Fruit fly (Drosophila melanogaster) whole organism, embryonic: Measurements from ENCODE around the gene CG9776.

Source experiments
- Aef1 ChIP-seq: fragments of 200-800 bp; sonication (Bioruptor generic); IDR thresholded peaks from 3 replicates; pipeline ENCODE4 v1.3.6; 2022; ENCODE audit warnings: missing biosample characterization, missing genetic modification characterization
- Atf-2 ChIP-seq: fragments of 200-800 bp; sonication (Bioruptor generic); optimal IDR thresholded peaks from 2 replicates; lab custom pipeline; 2016; ENCODE audit warnings: missing biosample characterization, missing genetic modification characterization
- Bdp1 ChIP-seq: fragments of 200-800 bp; sonication (Bioruptor generic); optimal IDR thresholded peaks from 3 replicates; lab custom pipeline; 2016; ENCODE audit warnings: missing biosample characterization, missing genetic modification characterization
- CG10654 ChIP-seq: fragments of 200-800 bp; sonication (Bioruptor generic); optimal IDR thresholded peaks from 2 replicates; lab custom pipeline; 2016; ENCODE audit warnings: missing biosample characterization, missing genetic modification characterization
- CG11247 ChIP-seq: fragments of 200-800 bp; sonication (Bioruptor generic); IDR thresholded peaks from 2 replicates; pipeline ENCODE4 v1.3.6; 2022; ENCODE audit warnings: missing biosample characterization, missing genetic modification characterization
- CG1233 ChIP-seq: fragments of 200-800 bp; sonication (Bioruptor generic); optimal IDR thresholded peaks from 4 replicates; lab custom pipeline; 2018; ENCODE audit warnings: missing biosample characterization, mild to moderate bottlenecking, missing genetic modification characterization
- CG12744 ChIP-seq: fragments of 200-800 bp; sonication (Bioruptor generic); optimal IDR thresholded peaks from 2 replicates; lab custom pipeline; 2016; ENCODE audit warnings: missing biosample characterization, missing genetic modification characterization
- CG1529 ChIP-seq: fragments of 200-800 bp; sonication (Bioruptor generic); optimal IDR thresholded peaks from 3 replicates; lab custom pipeline; 2018; ENCODE audit warnings: missing biosample characterization, missing genetic modification characterization
- CG15696 ChIP-seq: fragments of 200-800 bp; sonication (Bioruptor generic); optimal IDR thresholded peaks from 2 replicates; lab custom pipeline; 2019; ENCODE audit warnings: missing biosample characterization, mild to moderate bottlenecking, missing genetic modification characterization, moderate library complexity
- CG17186 ChIP-seq: fragments of 200-800 bp; sonication (Bioruptor generic); optimal IDR thresholded peaks from 3 replicates; lab custom pipeline; 2017; ENCODE audit warnings: missing biosample characterization, missing genetic modification reagents, missing genetic modification characterization
- CG17385 ChIP-seq: fragments of 200-800 bp; sonication (Bioruptor generic); optimal IDR thresholded peaks from 3 replicates; lab custom pipeline; 2018; ENCODE audit warnings: missing biosample characterization, mild to moderate bottlenecking, missing genetic modification characterization
- CG18764 ChIP-seq: fragments of 200-800 bp; sonication (Bioruptor generic); optimal IDR thresholded peaks from 3 replicates; lab custom pipeline; 2016; ENCODE audit warnings: missing biosample characterization, missing genetic modification characterization
- CG31441 ChIP-seq: fragments of 200-800 bp; sonication (Bioruptor generic); IDR thresholded peaks from 2 replicates; pipeline ENCODE4 v1.3.6; 2022; ENCODE audit warnings: missing biosample characterization, missing genetic modification characterization
- CG34224 ChIP-seq: fragments of 200-800 bp; sonication (Bioruptor generic); IDR thresholded peaks from 3 replicates; pipeline ENCODE4 v1.3.6; 2022; ENCODE audit warnings: missing biosample characterization, missing genetic modification characterization; ENCODE audit not compliant: partially characterized antibody
- CG3847 ChIP-seq: fragments of 200-800 bp; sonication (Bioruptor generic); IDR thresholded peaks from 2 replicates; pipeline ENCODE4 v1.3.6; 2022; ENCODE audit warnings: missing biosample characterization, missing genetic modification characterization
- CG4328 ChIP-seq: fragments of 200-800 bp; sonication (Bioruptor generic); optimal IDR thresholded peaks from 3 replicates; lab custom pipeline; 2017; ENCODE audit warnings: missing biosample characterization, missing genetic modification reagents, missing genetic modification characterization
- CG6683 ChIP-seq: fragments of 200-800 bp; sonication (Bioruptor generic); optimal IDR thresholded peaks from 2 replicates; lab custom pipeline; 2017; ENCODE audit warnings: missing biosample characterization, mild to moderate bottlenecking, missing genetic modification characterization, missing genetic modification reagents
- CG7372 ChIP-seq: fragments of 200-800 bp; sonication (Bioruptor generic); IDR thresholded peaks from 2 replicates; pipeline ENCODE4 v1.3.6; 2022; ENCODE audit warnings: missing biosample characterization, missing genetic modification characterization
- CG7987 ChIP-seq: fragments of 200-800 bp; sonication (Bioruptor generic); optimal IDR thresholded peaks from 2 replicates; lab custom pipeline; 2018; ENCODE audit warnings: missing biosample characterization, mild to moderate bottlenecking, missing genetic modification characterization, moderate library complexity
- CG8089 ChIP-seq: fragments of 200-800 bp; sonication (Bioruptor generic); optimal IDR thresholded peaks from 3 replicates; lab custom pipeline; 2016; ENCODE audit warnings: missing biosample characterization, missing genetic modification characterization
- CG9215 ChIP-seq: fragments of 200-800 bp; sonication (Bioruptor generic); IDR thresholded peaks from 2 replicates; pipeline ENCODE4 v1.3.6; 2022; ENCODE audit warnings: missing biosample characterization, missing genetic modification characterization
- CG9609 ChIP-seq: fragments of 200-800 bp; sonication (Bioruptor generic); optimal IDR thresholded peaks from 3 replicates; lab custom pipeline; 2016; ENCODE audit warnings: missing biosample characterization, missing genetic modification characterization
- CHES-1-like ChIP-seq: fragments of 200-800 bp; sonication (Bioruptor generic); optimal IDR thresholded peaks from 2 replicates; lab custom pipeline; 2016; ENCODE audit warnings: missing biosample characterization, missing genetic modification characterization
- Camta ChIP-seq: fragments of 200-800 bp; sonication (Bioruptor generic); optimal IDR thresholded peaks from 2 replicates; lab custom pipeline; 2016; ENCODE audit warnings: missing biosample characterization, missing genetic modification characterization
- Deaf1 ChIP-seq: fragments of 200-800 bp; optimal IDR thresholded peaks from 3 replicates; lab custom pipeline; 2019; ENCODE audit warnings: missing biosample characterization, mild to moderate bottlenecking, missing genetic modification characterization, moderate library complexity
- Dp ChIP-seq: fragments of 200-800 bp; sonication (Bioruptor generic); optimal IDR thresholded peaks from 2 replicates; lab custom pipeline; 2018; ENCODE audit warnings: missing biosample characterization, mild to moderate bottlenecking, missing genetic modification characterization, moderate library complexity
- Eip74EF ChIP-seq, 2 experiments: fragments of 200-800 bp in 1 of 2; fragments of >200 bp in 1 of 2; sonication (Bioruptor generic) in 1 of 2; optimal IDR thresholded peaks; 2 replicates each; lab custom pipeline; 2017 to 2019; ENCODE audit warnings: missing biosample characterization in 2 of 2, missing genetic modification characterization in 2 of 2, mild to moderate bottlenecking in 1 of 2, moderate library complexity in 1 of 2
- Gug ChIP-seq: fragments of 200-800 bp; sonication (Bioruptor generic); IDR thresholded peaks from 4 replicates; pipeline ENCODE4 v1.3.6; 2022; ENCODE audit warnings: missing biosample characterization, missing genetic modification characterization
- HmgZ ChIP-seq: fragments of 200-800 bp; sonication (Bioruptor generic); optimal IDR thresholded peaks from 2 replicates; lab custom pipeline; 2018; ENCODE audit warnings: missing biosample characterization, mild to moderate bottlenecking, missing genetic modification characterization
- Mes4 ChIP-seq: fragments of 200-800 bp; sonication (Bioruptor generic); optimal IDR thresholded peaks from 2 replicates; lab custom pipeline; 2016; ENCODE audit warnings: missing biosample characterization, missing genetic modification characterization
- Nf-YC ChIP-seq: fragments of 200-800 bp; optimal IDR thresholded peaks from 3 replicates; lab custom pipeline; 2019; ENCODE audit warnings: missing biosample characterization, mild to moderate bottlenecking, missing genetic modification characterization, moderate library complexity
- Pdp1 ChIP-seq, 2 experiments: fragments of 200-800 bp; sonication (Bioruptor generic); optimal IDR thresholded peaks; 3 replicates each; lab custom pipeline; 2016; ENCODE audit warnings: missing biosample characterization in 2 of 2, missing genetic modification characterization in 2 of 2, mild to moderate bottlenecking in 1 of 2, moderate library complexity in 1 of 2
- Rx ChIP-seq: fragments of 200-800 bp; sonication (Bioruptor generic); IDR thresholded peaks from 2 replicates; pipeline ENCODE4 v1.3.6; 2022; ENCODE audit warnings: missing biosample characterization, missing genetic modification characterization
- Sry-δ ChIP-seq: fragments of 200-800 bp; sonication (Bioruptor generic); optimal IDR thresholded peaks from 2 replicates; lab custom pipeline; 2016; ENCODE audit warnings: missing biosample characterization, missing genetic modification characterization
- TFAM ChIP-seq: fragments of 200-800 bp; sonication (Bioruptor generic); optimal IDR thresholded peaks from 2 replicates; lab custom pipeline; 2017; ENCODE audit warnings: missing biosample characterization, missing genetic modification characterization, inconsistent platforms
- ac ChIP-seq: fragments of 200-800 bp; sonication (Bioruptor generic); optimal IDR thresholded peaks from 3 replicates; lab custom pipeline; 2017; ENCODE audit warnings: missing biosample characterization, mild to moderate bottlenecking, missing genetic modification characterization
- caup ChIP-seq: fragments of 200-800 bp; sonication (Bioruptor generic); optimal IDR thresholded peaks from 3 replicates; lab custom pipeline; 2017; ENCODE audit warnings: missing biosample characterization, mild to moderate bottlenecking, missing genetic modification characterization, moderate library complexity; ENCODE audit not compliant: severe bottlenecking
- chif ChIP-seq, 2 experiments: fragments of 200-800 bp; sonication (Bioruptor generic); optimal IDR thresholded peaks; 3 replicates each; lab custom pipeline; 2016; ENCODE audit warnings: missing biosample characterization in 2 of 2, missing genetic modification characterization in 2 of 2
- fd102C ChIP-seq: fragments of 200-800 bp; sonication (Bioruptor generic); optimal IDR thresholded peaks from 2 replicates; lab custom pipeline; 2018; ENCODE audit warnings: missing biosample characterization, mild to moderate bottlenecking, missing genetic modification characterization, moderate library complexity
- her ChIP-seq: fragments of 200-800 bp; sonication (Bioruptor generic); optimal IDR thresholded peaks from 2 replicates; lab custom pipeline; 2016; ENCODE audit warnings: missing biosample characterization, missing genetic modification characterization
- lov ChIP-seq, 2 experiments: fragments of 200-800 bp in 1 of 2; fragments of >200 bp in 1 of 2; sonication (Bioruptor generic) in 1 of 2; IDR thresholded peaks in 1 of 2; optimal IDR thresholded peaks in 1 of 2; 2 replicates in 1 of 2; 3 replicates in 1 of 2; pipeline versions ENCODE4 v1.3.6 to Lab custom; 2017 to 2022; ENCODE audit warnings: missing biosample characterization in 1 of 2, missing genetic modification characterization in 1 of 2
- otp ChIP-seq: fragments of 200-800 bp; sonication (Bioruptor generic); IDR thresholded peaks from 3 replicates; pipeline ENCODE4, ENCODE4 v1.3.6; 2022; ENCODE audit warnings: missing biosample characterization, missing genetic modification characterization
- pho ChIP-seq: fragments of 200-800 bp; sonication (Bioruptor generic); optimal IDR thresholded peaks from 2 replicates; lab custom pipeline; 2016; ENCODE audit warnings: missing biosample characterization, missing genetic modification characterization
- phol ChIP-seq: fragments of 200-800 bp; sonication (Bioruptor generic); optimal IDR thresholded peaks from 3 replicates; lab custom pipeline; 2018; ENCODE audit warnings: missing biosample characterization, mild to moderate bottlenecking, missing genetic modification characterization, moderate library complexity
- pnt ChIP-seq: fragments of 200-800 bp; sonication (Bioruptor generic); optimal IDR thresholded peaks from 3 replicates; lab custom pipeline; 2016; ENCODE audit warnings: missing biosample characterization, missing genetic modification characterization
- psq ChIP-seq: fragments of 200-800 bp; sonication (Bioruptor generic); optimal IDR thresholded peaks from 2 replicates; lab custom pipeline; 2017; ENCODE audit warnings: missing biosample characterization, missing genetic modification characterization
- salm ChIP-seq: fragments of 200-800 bp; sonication (Bioruptor generic); optimal IDR thresholded peaks from 2 replicates; lab custom pipeline; 2018; ENCODE audit warnings: missing biosample characterization, mild to moderate bottlenecking, missing genetic modification characterization
- sc ChIP-seq, 3 experiments: fragments of >200 bp in 2 of 3; fragments of 200-800 bp in 1 of 3; sonication (Bioruptor generic) in 1 of 3; optimal IDR thresholded peaks; 2 replicates in 2 of 3; 3 replicates in 1 of 3; lab custom pipeline; 2017; ENCODE audit warnings: mild to moderate bottlenecking in 1 of 3, missing biosample characterization in 1 of 3, missing genetic modification characterization in 1 of 3, missing genetic modification reagents in 1 of 3
- sisA ChIP-seq: fragments of 200-800 bp; sonication (Bioruptor generic); IDR thresholded peaks from 2 replicates; pipeline ENCODE4 v1.3.6; 2022; ENCODE audit warnings: missing biosample characterization, missing genetic modification characterization
- vfl ChIP-seq: fragments of 200-800 bp; sonication (Bioruptor generic); optimal IDR thresholded peaks from 2 replicates; lab custom pipeline; 2016; ENCODE audit warnings: missing biosample characterization, missing genetic modification characterization
- zen ChIP-seq: fragments of 200-800 bp; sonication (Bioruptor generic); optimal IDR thresholded peaks from 3 replicates; lab custom pipeline; 2018; ENCODE audit warnings: missing biosample characterization, mild to moderate bottlenecking, missing genetic modification characterization, moderate library complexity

CG9776 gene

dm6 chr3R:4310683-4311066 is 23.2 kb downstream of the CG9776 start, which contains the start of gene Vps24 (continued):
- TF ChIP-seq zen (no peak), CG8089 (no peak), CG34224 (GFP tag; lab: Robert Waterston, UW) (0 out of 3 replicates have a peak, but pooled peaks have one; percentile 21), CG1233 (GFP tag; lab: Kevin White, UChicago) (no peak), Dp (GFP tag; lab: Kevin White, UChicago) (no peak), vfl (GFP tag; lab: Kevin White, UChicago) (no peak), salm (tag; lab: Kevin White, UChicago) (no peak), CG6683 (GFP tag; lab: Kevin White, UChicago) (no peak), Eip74EF (GFP tag; optimal IDR thresholded peaks at IDR 0.05; lab: Kevin White, UChicago) (no peak), CG9609 (no peak), CG7987 (GFP tag; lab: Kevin White, UChicago) (no peak), pnt (no peak), CG4328 (no peak), Deaf1 (tag; lab: Kevin White, UChicago) (no peak), CG7372 (no peak), ac (GFP tag; lab: Kevin White, UChicago) (no peak), CHES-1-like (GFP tag; lab: Kevin White, UChicago) (no peak), Atf-2 (GFP tag; lab: Kevin White, UChicago) (no peak), Gug (GFP tag; lab: Robert Waterston, UW) (no peak), CG31441 (GFP tag; lab: Robert Waterston, UW) (no peak), CG9215 (GFP tag; lab: Robert Waterston, UW) (no peak), chif (GFP tag; optimal IDR thresholded peaks at IDR 0.05; lab: Kevin White, UChicago) (no peak), Sry-δ (GFP tag; lab: Kevin White, UChicago) (peak; percentile 0), sc (optimal IDR thresholded peaks at IDR 0.05; lab: Kevin White, UChicago) (no peak), sc (GFP tag; optimal IDR thresholded peaks at IDR 0.05; lab: Kevin White, UChicago) (no peak), Nf-YC (no peak), CG18764 (GFP tag; lab: Kevin White, UChicago) (no peak), caup (GFP tag; lab: Kevin White, UChicago) (no peak), CG12744 (GFP tag; lab: Kevin White, UChicago) (no peak), CG1529 (GFP tag; lab: Kevin White, UChicago) (no peak), Camta (GFP tag; lab: Kevin White, UChicago) (no peak), CG17186 (GFP tag; lab: Kevin White, UChicago) (no peak), sisA (GFP tag; lab: Robert Waterston, UW) (no peak), fd102C (no peak), psq (GFP tag; lab: Kevin White, UChicago) (no peak), Pdp1 (GFP tag; optimal IDR thresholded peaks at IDR 0.05; lab: Kevin White, UChicago) (peak in 1 of 2 experiments; percentile 10), lov (optimal IDR thresholded peaks at IDR 0.05; lab: Kevin White, UChicago) (no peak), lov (GFP tag; IDR thresholded peaks at IDR 0.05; lab: Robert Waterston, UW) (no peak), otp (GFP tag; lab: Robert Waterston, UW) (no peak), Aef1 (GFP tag; lab: Robert Waterston, UW) (no peak), pho (GFP tag; lab: Kevin White, UChicago) (no peak), phol (tag; lab: Kevin White, UChicago) (no peak), CG11247 (no peak), CG17385 (GFP tag; lab: Kevin White, UChicago) (no peak), her (no peak), CG15696 (no peak), HmgZ (tag; lab: Kevin White, UChicago) (no peak), TFAM (GFP tag; lab: Kevin White, UChicago) (no peak), CG3847 (no peak), Mes4 (no peak), Rx (GFP tag; lab: Robert Waterston, UW) (no peak), Bdp1 (GFP tag; lab: Kevin White, UChicago) (no peak), CG10654 (GFP tag; lab: Kevin White, UChicago) (no peak)
